Worm (Caenorhabditis elegans): Measurements from ENCODE around the gene Y56A3A.31.

Y56A3A.31 gene

DNA sequence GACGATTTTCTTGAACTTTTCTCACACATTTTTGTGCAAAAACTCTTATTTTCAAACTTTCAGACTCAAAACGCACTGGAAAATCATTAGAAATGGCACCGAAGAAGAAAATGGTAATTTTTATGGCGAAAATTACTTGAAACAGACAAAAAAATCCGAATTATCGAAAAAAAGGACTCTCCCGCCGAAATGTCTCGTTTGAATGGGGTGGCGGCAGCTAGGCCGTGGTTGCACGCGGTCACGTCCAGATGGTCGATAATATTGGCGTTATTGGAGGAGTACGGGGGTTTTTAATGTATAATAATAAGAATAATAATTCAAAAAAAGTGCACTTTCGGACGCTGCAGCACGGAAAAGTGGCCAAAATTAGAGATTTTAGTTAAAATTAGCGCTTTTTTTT lies at the start of gene Y56A3A.31:
TSS of gene Y56A3A.31 (plus strand) at position 64 of the 400 bp plus-strand sequence.
- TF ChIP-seq zip-11 (GFP tag; IDR thresholded peaks at IDR 0.05) = no peak
- peak; percentile 65 for TF ChIP-seq mes-2 (tag; optimal IDR thresholded peaks at IDR 0.05; ENCODE audit: poor library complexity, severe bottlenecking)
- no peak for TF ChIP-seq unc-130 (GFP tag; optimal IDR thresholded peaks at IDR 0.05)
- TF ChIP-seq T20F7.1 (GFP tag; optimal IDR thresholded peaks at IDR 0.05) = no peak
- no peak for TF ChIP-seq ceh-32 (tag; optimal IDR thresholded peaks at IDR 0.05; ENCODE audit: poor library complexity)
- peak; percentile 74 for TF ChIP-seq dpl-1 (GFP tag; optimal IDR thresholded peaks at IDR 0.05)
- TF ChIP-seq ztf-7 (tag; optimal IDR thresholded peaks at IDR 0.05) = no peak
- no peak for TF ChIP-seq R02D3.7 (tag; optimal IDR thresholded peaks at IDR 0.05)
- no peak for TF ChIP-seq fos-1 (tag; optimal IDR thresholded peaks at IDR 0.05)
- no peak for TF ChIP-seq dmd-8 (GFP tag; IDR thresholded peaks at IDR 0.05)
- TF ChIP-seq mdt-29 (GFP tag; IDR thresholded peaks at IDR 0.05) = no peak
- no peak for TF ChIP-seq saeg-2 (GFP tag; IDR thresholded peaks at IDR 0.05)
- no peak for TF ChIP-seq pha-4 (GFP tag; IDR thresholded peaks at IDR 0.05)
- no peak for TF ChIP-seq pha-4 (tag; optimal IDR thresholded peaks at IDR 0.05)
- no peak for TF ChIP-seq lir-3 (tag; optimal IDR thresholded peaks at IDR 0.05)
- TF ChIP-seq tra-1 (GFP tag; IDR thresholded peaks at IDR 0.05) = no peak
- TF ChIP-seq unc-39 (tag; optimal IDR thresholded peaks at IDR 0.05) = no peak
- TF ChIP-seq ces-1 (GFP tag; optimal IDR thresholded peaks at IDR 0.05) = no peak
- TF ChIP-seq gei-8 (GFP tag; optimal IDR thresholded peaks at IDR 0.05) = no peak
- no peak for TF ChIP-seq lin-15B (tag; optimal IDR thresholded peaks at IDR 0.05)
- no peak for TF ChIP-seq nhr-42 (GFP tag; IDR thresholded peaks at IDR 0.05)
- no peak for TF ChIP-seq nhr-77 (tag; optimal IDR thresholded peaks at IDR 0.05)
- peak; percentile 14 for TF ChIP-seq hlh-30 (tag; optimal IDR thresholded peaks at IDR 0.05; ENCODE audit: insufficient read depth)
- no peak for TF ChIP-seq nhr-11 (tag; optimal IDR thresholded peaks at IDR 0.05)

- TF ChIP-seq T20F7.1 (GFP tag; optimal IDR thresholded peaks at IDR 0.05) = no peak
- TF ChIP-seq unc-62 (GFP tag; optimal IDR thresholded peaks at IDR 0.05 in 1 of 2) = peak in 1 of 2 experiments; percentile 90
- TF ChIP-seq unc-62 (tag; optimal IDR thresholded peaks at IDR 0.05) = no peak
- no peak for TF ChIP-seq snpc-1.2 (GFP tag; IDR thresholded peaks at IDR 0.05)
- TF ChIP-seq set-16 (GFP tag; IDR thresholded peaks at IDR 0.05) = 0 out of 2 replicates have a peak, but pooled peaks have one; percentile 7
- no peak for TF ChIP-seq madf-5 (GFP tag; IDR thresholded peaks at IDR 0.05)
Observed at ce11 chrIII:11930899-11931298, 43.4 kb upstream of the Y56A3A.31 start.

- no peak for TF ChIP-seq tag-97 (GFP tag; IDR thresholded peaks at IDR 0.05)
- no peak for TF ChIP-seq skn-1 (tag; optimal IDR thresholded peaks at IDR 0.05)
- no peak for TF ChIP-seq sdz-12 (GFP tag; optimal IDR thresholded peaks at IDR 0.05)
- TF ChIP-seq ceh-28 (tag; optimal IDR thresholded peaks at IDR 0.05) = no peak
- TF ChIP-seq dve-1 (tag; optimal IDR thresholded peaks at IDR 0.05; ENCODE audit: insufficient read depth) = no peak
- no peak for TF ChIP-seq Y48G9A.11 (GFP tag; IDR thresholded peaks at IDR 0.05)
- no peak for TF ChIP-seq aly-2 (tag; optimal IDR thresholded peaks at IDR 0.05)
- no peak for TF ChIP-seq lin-1 (GFP tag; IDR thresholded peaks at IDR 0.05)
- TF ChIP-seq daf-16 (GFP tag; optimal IDR thresholded peaks at IDR 0.05) = no peak
- TF ChIP-seq daf-16 (tag; optimal IDR thresholded peaks at IDR 0.05) = no peak
- no peak for TF ChIP-seq ZK546.5 (tag; optimal IDR thresholded peaks at IDR 0.05)
- no peak for TF ChIP-seq hlh-11 (tag; optimal IDR thresholded peaks at IDR 0.05)
- 0 out of 2 replicates have a peak, but pooled peaks have one; percentile 12 for TF ChIP-seq zip-11 (GFP tag; IDR thresholded peaks at IDR 0.05)
- no peak for TF ChIP-seq spr-3 (GFP tag; optimal IDR thresholded peaks at IDR 0.05)
- TF ChIP-seq dmd-8 (GFP tag; IDR thresholded peaks at IDR 0.05) = 0 out of 2 replicates have a peak, but pooled peaks have one; percentile 14
- TF ChIP-seq unc-62 (GFP tag; optimal IDR thresholded peaks at IDR 0.05 in 1 of 2) = peak in 1 of 2 experiments; percentile 90
- TF ChIP-seq unc-62 (tag; optimal IDR thresholded peaks at IDR 0.05) = no peak
- no peak for TF ChIP-seq D1046.2 (GFP tag; IDR thresholded peaks at IDR 0.05)
- TF ChIP-seq ceh-20 (GFP tag; IDR thresholded peaks at IDR 0.05) = no peak
- no peak for TF ChIP-seq Y5F2A.4 (GFP tag; optimal IDR thresholded peaks at IDR 0.05)
- no peak for TF ChIP-seq daf-8 (GFP tag; IDR thresholded peaks at IDR 0.05)
- no peak for TF ChIP-seq pha-4 (GFP tag; IDR thresholded peaks at IDR 0.05)
- no peak for TF ChIP-seq pha-4 (tag; optimal IDR thresholded peaks at IDR 0.05)
- TF ChIP-seq pqm-1 (tag; optimal IDR thresholded peaks at IDR 0.05) = no peak
- no peak for TF ChIP-seq nhr-237 (tag; optimal IDR thresholded peaks at IDR 0.05)
- no peak for TF ChIP-seq lin-39 (tag; optimal IDR thresholded peaks at IDR 0.05)
- no peak for TF ChIP-seq mxl-2 (GFP tag; conservative IDR thresholded peaks at IDR 0.05)
Observed at ce11 chrIII:11931960-11932359, 42.3 kb upstream of the Y56A3A.31 start.
